Worm (Caenorhabditis elegans) whole organism, L1 larva: ENCODE data around the gene F11A5.17.

Source experiments
- ama-1 ChIP-seq: fragments of 150-350 bp; optimal IDR thresholded peaks from 2 replicates; lab custom pipeline; 2014
- elt-3 ChIP-seq, 6 experiments: fragments of 150-350 bp in 1 of 6; sonication (generic microtip); optimal IDR thresholded peaks; 2 replicates each; lab custom pipeline; 2017 to 2018; ENCODE audit warnings: missing biosample characterization in 6 of 6, missing genetic modification characterization in 6 of 6, inconsistent platforms in 1 of 6
- fkh-4 ChIP-seq: sonication (generic microtip); optimal IDR thresholded peaks from 2 replicates; lab custom pipeline; 2016; ENCODE audit warnings: missing compliant biosample characterization, missing genetic modification characterization, borderline replicate concordance
- mep-1 ChIP-seq: fragments of 150-350 bp; optimal IDR thresholded peaks from 2 replicates; lab custom pipeline; 2014; ENCODE audit warnings: missing biosample characterization, missing genetic modification characterization
- nhr-47 ChIP-seq: sonication (generic microtip); optimal IDR thresholded peaks from 2 replicates; lab custom pipeline; 2016; ENCODE audit warnings: mild to moderate bottlenecking, missing genetic modification characterization, moderate library complexity, missing compliant biosample characterization
- nhr-85 ChIP-seq: sonication (generic microtip); peaks from one replicate; lab custom pipeline; 2016; ENCODE audit warnings: missing genetic modification characterization, inconsistent platforms, missing compliant biosample characterization
- skn-1 ChIP-seq: fragments of 150-350 bp; optimal IDR thresholded peaks from 2 replicates; lab custom pipeline; 2014; ENCODE audit warnings: missing biosample characterization, missing genetic modification characterization
- sptf-1 ChIP-seq: fragments of 150-350 bp; optimal IDR thresholded peaks from 2 replicates; lab custom pipeline; 2014; ENCODE audit warnings: missing biosample characterization, missing genetic modification characterization
- tbx-2 ChIP-seq: sonication (generic microtip); optimal IDR thresholded peaks from 2 replicates; lab custom pipeline; 2016; ENCODE audit warnings: missing genetic modification characterization, missing compliant biosample characterization
- unc-30 ChIP-seq: sonication (generic microtip); optimal IDR thresholded peaks from 2 replicates; lab custom pipeline; 2017; ENCODE audit warnings: missing biosample characterization, missing genetic modification characterization
- unc-62 ChIP-seq: fragments of 150-350 bp; optimal IDR thresholded peaks from 2 replicates; lab custom pipeline; 2014; ENCODE audit warnings: missing biosample characterization, missing genetic modification reagents, missing genetic modification characterization

DNA sequence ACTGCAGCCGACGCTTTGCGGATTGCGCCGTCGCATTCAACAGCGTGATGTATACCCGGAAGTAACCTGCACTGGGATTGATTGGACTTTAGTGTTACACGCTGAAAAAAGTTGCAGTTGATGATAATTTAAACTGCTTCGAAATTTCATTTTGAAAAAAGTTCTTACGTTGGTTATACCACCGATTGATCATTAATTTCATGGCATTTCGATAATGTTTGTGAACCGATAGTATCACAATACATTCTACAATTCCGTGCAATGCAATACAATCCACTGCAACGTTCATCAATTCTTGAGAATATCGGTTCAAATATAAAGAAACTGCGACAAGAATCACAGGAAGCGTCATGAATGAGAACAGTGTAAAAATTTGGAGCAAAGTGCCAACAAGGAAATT is 33.3 kb downstream of the F11A5.17 start, which contains the start of gene F21H7.3:
- no peak for TF ChIP-seq fkh-4
- no peak for TF ChIP-seq sptf-1 (tag; lab: Kevin White, UChicago)
- TF ChIP-seq skn-1 (tag; lab: Kevin White, UChicago): no peak
- no peak for TF ChIP-seq ama-1
- TF ChIP-seq elt-3 (tag; optimal IDR thresholded peaks at IDR 0.05; lab: Kevin White, UChicago): no peak
- TF ChIP-seq unc-30 (tag; lab: Kevin White, UChicago): no peak
- TF ChIP-seq mep-1 (tag; lab: Kevin White, UChicago): no peak
- no peak for TF ChIP-seq nhr-47 (tag; lab: Kevin White, UChicago)
- TF ChIP-seq unc-62: no peak
- no peak for TF ChIP-seq tbx-2 (tag; lab: Kevin White, UChicago)
- no peak for TF ChIP-seq nhr-85 (tag; lab: Kevin White, UChicago)
